Worm (Caenorhabditis elegans) whole organism, midembryonic: ENCODE data around the gene ttr-21.

ENCODE experiments used
- T22C8.4 ChIP-seq: fragments of 200-800 bp; sonication (Bioruptor generic); IDR thresholded peaks from 2 replicates; pipeline ENCODE4 v1.3.6; 2022; ENCODE audit warnings: missing genetic modification characterization, missing compliant biosample characterization
- cog-1 ChIP-seq: sonication (generic microtip); optimal IDR thresholded peaks from 2 replicates; lab custom pipeline; 2016; ENCODE audit warnings: missing genetic modification characterization, missing compliant biosample characterization
- flt-1 ChIP-seq: fragments of 200-800 bp; sonication (Bioruptor generic); IDR thresholded peaks from 2 replicates; pipeline ENCODE4 v1.3.6; 2022; ENCODE audit warnings: missing genetic modification characterization, missing compliant biosample characterization
- klf-2 ChIP-seq: fragments of 200-800 bp; sonication (Bioruptor generic); conservative IDR thresholded peaks from 2 replicates; pipeline ENCODE4 v1.3.6; 2022; ENCODE audit warnings: missing genetic modification reagents, missing genetic modification characterization, missing compliant biosample characterization
- med-1 ChIP-seq: sonication (generic microtip); optimal IDR thresholded peaks from 2 replicates; lab custom pipeline; 2017; ENCODE audit warnings: missing genetic modification characterization, mild to moderate bottlenecking, missing compliant biosample characterization, antibody characterized with exemption, missing genetic modification reagents; ENCODE audit not compliant: insufficient read depth
- ref-1 ChIP-seq: fragments of 200-800 bp; sonication (Bioruptor generic); conservative IDR thresholded peaks from 2 replicates; pipeline ENCODE4 v1.3.6; 2022; ENCODE audit warnings: missing genetic modification reagents, missing genetic modification characterization, missing compliant biosample characterization
- tab-1 ChIP-seq: fragments of 200-800 bp; sonication (Bioruptor generic); IDR thresholded peaks from 2 replicates; pipeline ENCODE4 v1.3.6; 2022; ENCODE audit warnings: missing genetic modification characterization, missing compliant biosample characterization
- ztf-23 ChIP-seq: fragments of 200-800 bp; sonication (Bioruptor generic); IDR thresholded peaks from 2 replicates; pipeline ENCODE4 v1.3.6; 2022; ENCODE audit warnings: missing genetic modification reagents, missing genetic modification characterization, missing compliant biosample characterization
- ztf-29 ChIP-seq: fragments of 200-800 bp; sonication (Bioruptor generic); IDR thresholded peaks from 2 replicates; pipeline ENCODE4 v1.3.6; 2022; ENCODE audit warnings: missing genetic modification reagents, missing genetic modification characterization, missing compliant biosample characterization

The ttr-21 gene

ce11 chrV:13880607-13881006 lies 26.4 kb upstream of the ttr-21 start, which contains the start of gene T22G5.3:
T22G5.3 (plus strand) TSS chrV:13880907.
- TF ChIP-seq med-1 (GFP tag; lab: Kevin White, UChicago) = no peak
- TF ChIP-seq ztf-23 (GFP tag; lab: Robert Waterston, UW) = no peak
- TF ChIP-seq ztf-29 (GFP tag; lab: Robert Waterston, UW) = no peak
- no peak for TF ChIP-seq ref-1 (GFP tag; lab: Robert Waterston, UW)
- no peak for TF ChIP-seq cog-1
- no peak for TF ChIP-seq klf-2
- TF ChIP-seq T22C8.4 = no peak
- no peak for TF ChIP-seq flt-1 (GFP tag; lab: Robert Waterston, UW)
- TF ChIP-seq tab-1 (GFP tag; lab: Robert Waterston, UW) = no peak

ce11 chrV:13880163-13880562 lies 26.0 kb upstream of the ttr-21 start:
- no peak for TF ChIP-seq cog-1
- no peak for TF ChIP-seq ztf-29 (GFP tag; lab: Robert Waterston, UW)
- no peak for TF ChIP-seq med-1 (GFP tag; lab: Kevin White, UChicago)
- TF ChIP-seq klf-2 = no peak
- TF ChIP-seq ref-1 (GFP tag; lab: Robert Waterston, UW) = no peak
- TF ChIP-seq T22C8.4 = no peak
- no peak for TF ChIP-seq tab-1 (GFP tag; lab: Robert Waterston, UW)
- TF ChIP-seq ztf-23 (GFP tag; lab: Robert Waterston, UW) = no peak
- no peak for TF ChIP-seq flt-1 (GFP tag; lab: Robert Waterston, UW)

- TF ChIP-seq flt-1 (GFP tag; lab: Robert Waterston, UW) (no peak), cog-1 (no peak), tab-1 (GFP tag; lab: Robert Waterston, UW) (no peak), med-1 (GFP tag; lab: Kevin White, UChicago) (no peak), ztf-23 (GFP tag; lab: Robert Waterston, UW) (no peak), klf-2 (no peak), ref-1 (GFP tag; lab: Robert Waterston, UW) (no peak), ztf-29 (GFP tag; lab: Robert Waterston, UW) (no peak), T22C8.4 (no peak)
Measured at ce11 chrV:13879241-13879640, 25.0 kb upstream of the ttr-21 start, which contains the start of gene lbp-7. lbp-7 (plus strand) TSS chrV:13879552.

ce11 chrV:13878226-13878625 lies 24.0 kb upstream of the ttr-21 start:
- TF ChIP-seq ref-1 (GFP tag; lab: Robert Waterston, UW) = no peak

DNA sequence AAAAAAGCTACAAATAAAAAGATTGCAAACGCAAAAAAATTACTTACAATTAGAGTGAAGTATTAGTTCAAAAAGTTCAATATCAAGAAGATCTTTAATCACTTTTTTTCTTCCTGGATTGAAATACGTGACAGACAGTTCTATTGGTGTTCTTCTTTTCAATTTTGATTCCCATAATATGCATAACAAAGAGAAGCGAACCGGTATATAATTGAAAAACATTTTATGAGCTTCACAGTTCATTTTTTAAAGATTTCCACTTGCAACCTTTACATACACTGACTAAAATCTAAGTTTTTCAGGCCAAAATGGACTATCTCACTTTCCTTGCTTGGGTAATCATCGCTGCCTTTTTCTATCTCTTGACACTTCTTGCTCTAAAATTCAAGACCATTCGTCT lies 22.3 kb upstream of the ttr-21 start, which contains the start of gene T22G5.1:
TSS of gene T22G5.1 (plus strand) at position 301 of the 400 bp plus-strand sequence.
- TF ChIP-seq ref-1 (GFP tag; lab: Robert Waterston, UW) (no peak), klf-2 (no peak), tab-1 (GFP tag; lab: Robert Waterston, UW) (no peak), med-1 (GFP tag; lab: Kevin White, UChicago) (no peak), ztf-29 (GFP tag; lab: Robert Waterston, UW) (no peak), flt-1 (GFP tag; lab: Robert Waterston, UW) (no peak), cog-1 (no peak), T22C8.4 (no peak), ztf-23 (GFP tag; lab: Robert Waterston, UW) (no peak)

ce11 chrV:13873323-13873722 lies 19.1 kb upstream of the ttr-21 start:
- TF ChIP-seq cog-1 (no peak), med-1 (GFP tag; lab: Kevin White, UChicago) (no peak), ref-1 (GFP tag; lab: Robert Waterston, UW) (no peak), T22C8.4 (no peak), flt-1 (GFP tag; lab: Robert Waterston, UW) (no peak), ztf-29 (GFP tag; lab: Robert Waterston, UW) (no peak), ztf-23 (GFP tag; lab: Robert Waterston, UW) (no peak), klf-2 (no peak), tab-1 (GFP tag; lab: Robert Waterston, UW) (no peak)

DNA sequence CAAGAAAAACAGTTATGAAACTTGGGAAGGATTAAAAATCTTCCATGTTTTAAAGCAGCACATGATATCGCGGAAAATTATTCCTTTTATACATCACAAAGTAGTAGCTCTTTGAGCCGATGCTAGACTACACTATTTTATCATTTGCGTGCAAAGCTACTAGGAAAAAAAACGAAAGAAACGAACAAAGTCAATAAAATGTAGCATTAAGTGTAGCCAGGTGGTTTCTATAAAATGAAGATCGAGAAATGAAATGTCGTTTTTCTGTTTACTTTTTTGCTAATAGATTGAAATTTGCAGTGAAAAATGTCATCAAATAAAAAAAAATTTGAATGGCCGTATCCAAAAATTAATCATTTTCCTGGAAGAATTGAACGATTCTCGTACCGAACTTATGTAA lies 18.7 kb upstream of the ttr-21 start, which contains the start of gene cpt-5:
TSS of gene cpt-5 (plus strand) at position 301 of the 400 bp plus-strand sequence.
- TF ChIP-seq cog-1 = no peak
- TF ChIP-seq T22C8.4 = no peak
- TF ChIP-seq flt-1 (GFP tag; lab: Robert Waterston, UW) = no peak
- TF ChIP-seq med-1 (GFP tag; lab: Kevin White, UChicago) = no peak
- no peak for TF ChIP-seq tab-1 (GFP tag; lab: Robert Waterston, UW)
- TF ChIP-seq ztf-23 (GFP tag; lab: Robert Waterston, UW) = no peak
- no peak for TF ChIP-seq ztf-29 (GFP tag; lab: Robert Waterston, UW)
- TF ChIP-seq klf-2 = no peak
- TF ChIP-seq ref-1 (GFP tag; lab: Robert Waterston, UW) = no peak

ce11 chrV:13869551-13869950 lies 15.3 kb upstream of the ttr-21 start:
- TF ChIP-seq ref-1 (GFP tag; lab: Robert Waterston, UW) = no peak
- no peak for TF ChIP-seq ztf-23 (GFP tag; lab: Robert Waterston, UW)
- no peak for TF ChIP-seq tab-1 (GFP tag; lab: Robert Waterston, UW)
- no peak for TF ChIP-seq klf-2
- TF ChIP-seq T22C8.4 = no peak
- no peak for TF ChIP-seq cog-1
- TF ChIP-seq ztf-29 (GFP tag; lab: Robert Waterston, UW) = no peak

DNA sequence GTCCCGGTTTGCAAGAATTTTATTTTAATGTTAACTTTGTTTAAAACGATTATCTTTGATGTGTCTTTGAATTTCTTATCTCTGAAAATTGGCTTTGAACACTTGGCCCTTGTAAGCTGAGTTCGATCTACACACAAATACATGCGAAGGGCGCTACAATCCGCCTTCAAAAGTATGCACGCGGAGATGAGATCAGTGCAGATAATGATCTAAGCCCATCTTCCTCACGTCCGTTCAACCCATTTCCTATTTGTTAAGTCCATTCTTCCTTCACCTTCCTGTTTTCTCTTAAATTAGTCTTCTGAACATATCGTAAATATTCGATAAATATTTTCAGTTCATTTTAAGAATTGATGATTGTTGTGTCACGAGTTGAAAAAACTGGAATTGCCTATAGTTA lies 12.1 kb upstream of the ttr-21 start, which contains the start of gene nhr-175:
TSS of gene nhr-175 (plus strand) at position 339 of the 400 bp plus-strand sequence.
- TF ChIP-seq ztf-29 (GFP tag; lab: Robert Waterston, UW) (no peak), cog-1 (no peak), flt-1 (GFP tag; lab: Robert Waterston, UW) (no peak)

DNA sequence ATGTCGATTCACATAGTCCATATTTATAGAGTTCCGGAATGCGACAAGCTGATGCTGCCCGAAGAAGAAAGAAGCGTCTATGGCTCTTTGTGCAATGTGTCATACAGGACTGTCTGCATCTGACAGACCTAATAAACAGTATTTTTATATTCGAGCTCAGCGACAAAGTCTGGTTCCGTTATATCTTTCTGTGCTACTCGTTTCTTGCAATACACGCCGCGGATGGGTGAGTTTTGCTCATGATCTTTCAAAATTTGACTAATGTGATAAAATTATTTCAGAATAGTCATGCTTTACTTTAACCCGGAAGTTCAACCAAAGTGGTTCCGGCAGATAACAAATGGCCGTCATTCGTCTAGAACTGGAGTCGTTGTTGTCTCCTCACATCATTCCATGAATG lies 9.5 kb upstream of the ttr-21 start:
- TF ChIP-seq ztf-29 (GFP tag; lab: Robert Waterston, UW) = no peak
- TF ChIP-seq ztf-23 (GFP tag; lab: Robert Waterston, UW) = no peak
- no peak for TF ChIP-seq med-1 (GFP tag; lab: Kevin White, UChicago)
- TF ChIP-seq cog-1 = no peak
- TF ChIP-seq ref-1 (GFP tag; lab: Robert Waterston, UW) = no peak
- no peak for TF ChIP-seq klf-2
- TF ChIP-seq flt-1 (GFP tag; lab: Robert Waterston, UW) = no peak
- TF ChIP-seq T22C8.4 = no peak
- no peak for TF ChIP-seq tab-1 (GFP tag; lab: Robert Waterston, UW)
